Worm (Caenorhabditis elegans): ENCODE data around the gene R09H10.3.

DNA sequence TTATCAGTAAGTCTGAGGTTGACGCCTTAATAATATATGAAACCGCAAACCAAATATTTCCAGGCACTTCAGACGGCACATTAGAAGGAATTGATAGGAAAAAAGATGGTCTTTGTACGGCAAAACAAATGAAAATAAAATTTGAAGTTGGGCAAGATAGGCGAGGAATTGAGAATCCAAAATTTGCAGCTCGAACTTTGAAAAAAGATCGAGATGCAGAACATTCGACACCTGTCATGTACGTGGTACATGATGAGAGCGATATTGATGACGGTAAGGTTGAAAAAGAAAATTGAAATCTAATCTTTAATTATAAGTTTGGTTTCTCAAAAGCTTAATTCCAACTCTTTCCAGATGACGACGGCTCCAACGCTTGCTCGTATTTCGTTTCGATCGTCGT lies 29.2 kb upstream of the R09H10.3 start:
- TF ChIP-seq ztf-16 (tag; optimal IDR thresholded peaks at IDR 0.05) (no peak), nhr-11 (tag; optimal IDR thresholded peaks at IDR 0.05) (no peak), ets-4 (tag; optimal IDR thresholded peaks at IDR 0.05) (no peak), ceh-30 (tag; optimal IDR thresholded peaks at IDR 0.05) (no peak), ceh-14 (tag; optimal IDR thresholded peaks at IDR 0.05) (no peak), hlh-15 (tag; optimal IDR thresholded peaks at IDR 0.05) (no peak), tbx-2 (tag; optimal IDR thresholded peaks at IDR 0.05) (no peak), pag-3 (tag; optimal IDR thresholded peaks at IDR 0.05; ENCODE audit: borderline replicate concordance) (no peak), unc-42 (tag; optimal IDR thresholded peaks at IDR 0.05) (no peak), ama-1 (optimal IDR thresholded peaks at IDR 0.05) (no peak), pha-4 (tag; optimal IDR thresholded peaks at IDR 0.05) (no peak), unc-55 (GFP tag; optimal IDR thresholded peaks at IDR 0.05) (no peak), rnt-1 (tag; optimal IDR thresholded peaks at IDR 0.05) (no peak)

Data from whole organism, late embryonic.